Fruit fly (Drosophila melanogaster) whole organism, pupa: ENCODE results near the gene TbCMF46.

Experiments
- CG12605 ChIP-seq: fragments of 200-800 bp; sonication (Bioruptor generic); IDR thresholded peaks from 2 replicates; pipeline ENCODE4 v1.3.6; 2022; ENCODE audit warnings: missing biosample characterization, missing genetic modification characterization
- CG14655 ChIP-seq: fragments of 200-800 bp; sonication (Bioruptor generic); optimal IDR thresholded peaks from 3 replicates; lab custom pipeline; 2017; ENCODE audit warnings: mild to moderate bottlenecking, missing biosample characterization, missing genetic modification reagents, missing genetic modification characterization
- CG4496 ChIP-seq: fragments of 200-800 bp; sonication (Bioruptor generic); IDR thresholded peaks from 3 replicates; pipeline ENCODE4 v1.3.6; 2022; ENCODE audit warnings: missing biosample characterization, missing genetic modification characterization
- CG8301 ChIP-seq: fragments of 200-800 bp; sonication (Bioruptor generic); optimal IDR thresholded peaks from 2 replicates; lab custom pipeline; 2018; ENCODE audit warnings: missing biosample characterization, mild to moderate bottlenecking, missing genetic modification characterization
- CG9948 ChIP-seq: fragments of 200-800 bp; sonication (Bioruptor generic); optimal IDR thresholded peaks from 2 replicates; lab custom pipeline; 2018; ENCODE audit warnings: missing biosample characterization, mild to moderate bottlenecking, missing genetic modification characterization, moderate library complexity
- EcR ChIP-seq: fragments of 200-800 bp; sonication (Bioruptor generic); optimal IDR thresholded peaks from 3 replicates; lab custom pipeline; 2019; ENCODE audit warnings: missing biosample characterization, missing genetic modification characterization, mild to moderate bottlenecking, moderate library complexity, missing genetic modification reagents
- Ets98B ChIP-seq: fragments of 200-800 bp; sonication (Bioruptor generic); IDR thresholded peaks from 2 replicates; pipeline ENCODE4 v1.3.6; 2022; ENCODE audit warnings: missing biosample characterization, missing genetic modification characterization
- Pif1B ChIP-seq: fragments of 200-800 bp; sonication (Bioruptor generic); optimal IDR thresholded peaks from 3 replicates; lab custom pipeline; 2016; ENCODE audit warnings: missing biosample characterization, missing genetic modification characterization
- rn ChIP-seq: fragments of 200-800 bp; sonication (Bioruptor generic); IDR thresholded peaks from 2 replicates; pipeline ENCODE4 v1.3.6; 2022; ENCODE audit warnings: missing biosample characterization, missing genetic modification characterization

- TF ChIP-seq CG14655 (GFP tag; lab: Kevin White, UChicago) (no peak), rn (no peak), Pif1B (no peak), CG9948 (tag; lab: Kevin White, UChicago) (no peak), CG8301 (tag; lab: Kevin White, UChicago) (no peak), Ets98B (GFP tag; lab: Robert Waterston, UW) (no peak), EcR (GFP tag; lab: Kevin White, UChicago) (no peak), CG4496 (no peak), CG12605 (GFP tag; lab: Robert Waterston, UW) (no peak)
Observed at dm6 chr2L:9924765-9925164, at the start of gene TbCMF46, which contains the start of gene CG42366.
